Fruit fly (Drosophila melanogaster) whole organism, embryonic: ENCODE data around the gene Sem1.

Source experiments
- Ada2b ChIP-seq: fragments of 200-800 bp; sonication (Bioruptor generic); IDR thresholded peaks from 2 replicates; pipeline ENCODE4 v1.3.6; 2022; ENCODE audit warnings: missing biosample characterization, missing genetic modification characterization
- CG12155 ChIP-seq: fragments of 200-800 bp; sonication (Bioruptor generic); optimal IDR thresholded peaks from 3 replicates; lab custom pipeline; 2016; ENCODE audit warnings: missing biosample characterization, missing genetic modification characterization
- CG1233 ChIP-seq: fragments of 200-800 bp; sonication (Bioruptor generic); optimal IDR thresholded peaks from 4 replicates; lab custom pipeline; 2018; ENCODE audit warnings: missing biosample characterization, mild to moderate bottlenecking, missing genetic modification characterization
- CG12391 ChIP-seq: fragments of 200-800 bp; sonication (Bioruptor generic); optimal IDR thresholded peaks from 3 replicates; lab custom pipeline; 2018; ENCODE audit warnings: missing biosample characterization, mild to moderate bottlenecking, missing genetic modification characterization, moderate library complexity
- CG13624 ChIP-seq: fragments of 200-800 bp; sonication (Bioruptor generic); optimal IDR thresholded peaks from 2 replicates; lab custom pipeline; 2016; ENCODE audit warnings: missing biosample characterization, missing genetic modification characterization
- CG1647 ChIP-seq: fragments of 200-800 bp; sonication (Bioruptor generic); optimal IDR thresholded peaks from 3 replicates; lab custom pipeline; 2016; ENCODE audit warnings: missing biosample characterization, missing genetic modification characterization
- CG17186 ChIP-seq: fragments of 200-800 bp; sonication (Bioruptor generic); optimal IDR thresholded peaks from 3 replicates; lab custom pipeline; 2017; ENCODE audit warnings: missing biosample characterization, missing genetic modification reagents, missing genetic modification characterization
- CG17829 ChIP-seq: fragments of 200-800 bp; optimal IDR thresholded peaks from 2 replicates; lab custom pipeline; 2019; ENCODE audit warnings: missing biosample characterization, mild to moderate bottlenecking, missing genetic modification characterization, moderate library complexity
- CG2116 ChIP-seq: fragments of 200-800 bp; sonication (Bioruptor generic); optimal IDR thresholded peaks from 3 replicates; lab custom pipeline; 2018; ENCODE audit warnings: missing biosample characterization, mild to moderate bottlenecking, missing genetic modification characterization
- CG30431 ChIP-seq: fragments of 200-800 bp; sonication (Bioruptor generic); optimal IDR thresholded peaks from 2 replicates; lab custom pipeline; 2017; ENCODE audit warnings: missing biosample characterization, missing genetic modification characterization
- CG3838 ChIP-seq: fragments of 200-800 bp; sonication (Bioruptor generic); optimal IDR thresholded peaks from 3 replicates; lab custom pipeline; 2016; ENCODE audit warnings: missing biosample characterization, missing genetic modification characterization
- CG43689 ChIP-seq: fragments of 200-800 bp; sonication (Bioruptor generic); IDR thresholded peaks from 2 replicates; pipeline ENCODE4 v1.3.6; 2022; ENCODE audit warnings: missing biosample characterization, missing genetic modification characterization
- CG6683 ChIP-seq: fragments of 200-800 bp; sonication (Bioruptor generic); optimal IDR thresholded peaks from 2 replicates; lab custom pipeline; 2017; ENCODE audit warnings: missing biosample characterization, mild to moderate bottlenecking, missing genetic modification characterization, missing genetic modification reagents
- CG6813 ChIP-seq: fragments of 200-800 bp; sonication (Bioruptor generic); optimal IDR thresholded peaks from 2 replicates; lab custom pipeline; 2017; ENCODE audit warnings: missing biosample characterization, missing genetic modification characterization, mild to moderate bottlenecking, moderate library complexity, missing genetic modification reagents
- CG7963 ChIP-seq: fragments of 200-800 bp; sonication (Bioruptor generic); IDR thresholded peaks from 3 replicates; pipeline ENCODE4 v1.3.6; 2022; ENCODE audit warnings: missing biosample characterization, missing genetic modification characterization; ENCODE audit not compliant: partially characterized antibody
- CG8281 ChIP-seq: fragments of 200-800 bp; sonication (Bioruptor generic); optimal IDR thresholded peaks from 2 replicates; lab custom pipeline; 2018; ENCODE audit warnings: missing biosample characterization, mild to moderate bottlenecking, missing genetic modification characterization, moderate library complexity
- CG8290 ChIP-seq, 3 experiments: fragments of 200-800 bp; sonication (Bioruptor generic); optimal IDR thresholded peaks; 2 replicates each; lab custom pipeline; 2016 to 2019; ENCODE audit warnings: missing biosample characterization in 3 of 3, missing genetic modification characterization in 3 of 3, mild to moderate bottlenecking in 2 of 3, moderate library complexity in 1 of 3
- Dip3 ChIP-seq: fragments of 200-800 bp; sonication (Bioruptor generic); optimal IDR thresholded peaks from 3 replicates; lab custom pipeline; 2016; ENCODE audit warnings: missing biosample characterization, missing genetic modification characterization
- Ets97D ChIP-seq: fragments of 200-800 bp; sonication (Bioruptor generic); optimal IDR thresholded peaks from 3 replicates; lab custom pipeline; 2016; ENCODE audit warnings: missing biosample characterization, missing genetic modification characterization
- Fer3 ChIP-seq: fragments of 200-800 bp; sonication (Bioruptor generic); optimal IDR thresholded peaks from 2 replicates; lab custom pipeline; 2018; ENCODE audit warnings: missing biosample characterization, mild to moderate bottlenecking, missing genetic modification characterization, moderate library complexity
- HmgZ ChIP-seq: fragments of 200-800 bp; sonication (Bioruptor generic); optimal IDR thresholded peaks from 2 replicates; lab custom pipeline; 2018; ENCODE audit warnings: missing biosample characterization, mild to moderate bottlenecking, missing genetic modification characterization
- Hr51 ChIP-seq, 2 experiments: fragments of 200-800 bp; sonication (Bioruptor generic); optimal IDR thresholded peaks; 2 replicates in 1 of 2; 3 replicates in 1 of 2; lab custom pipeline; 2016 to 2018; ENCODE audit warnings: missing biosample characterization in 2 of 2, missing genetic modification characterization in 2 of 2, mild to moderate bottlenecking in 1 of 2, moderate library complexity in 1 of 2
- Ssrp ChIP-seq: fragments of 200-800 bp; sonication (Bioruptor generic); optimal IDR thresholded peaks from 2 replicates; lab custom pipeline; 2018; ENCODE audit warnings: missing biosample characterization, mild to moderate bottlenecking, missing genetic modification characterization, moderate library complexity
- Trl ChIP-seq, 3 experiments: fragments of >200 bp in 2 of 3; fragments of 200-800 bp in 1 of 3; sonication (Bioruptor generic) in 1 of 3; optimal IDR thresholded peaks; 2 replicates in 1 of 3; 3 replicates in 2 of 3; lab custom pipeline; 2016 to 2017; ENCODE audit warnings: missing biosample characterization in 1 of 3, missing genetic modification characterization in 1 of 3
- Xbp1 ChIP-seq: fragments of 200-800 bp; sonication (Bioruptor generic); optimal IDR thresholded peaks from 3 replicates; lab custom pipeline; 2016; ENCODE audit warnings: missing biosample characterization, mild to moderate bottlenecking, missing genetic modification characterization
- Xrp1 ChIP-seq: fragments of 200-800 bp; sonication (Bioruptor generic); IDR thresholded peaks from 2 replicates; pipeline ENCODE4 v1.3.6; 2022; ENCODE audit warnings: missing biosample characterization, missing genetic modification characterization
- bab2 ChIP-seq: fragments of 200-800 bp; sonication (Bioruptor generic); optimal IDR thresholded peaks from 2 replicates; lab custom pipeline; 2016; ENCODE audit warnings: missing biosample characterization, missing genetic modification characterization
- crp ChIP-seq, 2 experiments: fragments of 200-800 bp; sonication (Bioruptor generic); optimal IDR thresholded peaks; 2 replicates in 1 of 2; 3 replicates in 1 of 2; lab custom pipeline; 2017; ENCODE audit warnings: missing biosample characterization in 2 of 2, missing genetic modification characterization in 2 of 2, mild to moderate bottlenecking in 1 of 2, moderate library complexity in 1 of 2
- esg ChIP-seq: fragments of 200-800 bp; sonication (Bioruptor generic); conservative IDR thresholded peaks from 2 replicates; pipeline ENCODE4 v1.3.6; 2022; ENCODE audit warnings: missing biosample characterization, missing genetic modification characterization
- jing ChIP-seq: fragments of 200-800 bp; sonication (Bioruptor generic); optimal IDR thresholded peaks from 2 replicates; lab custom pipeline; 2018; ENCODE audit warnings: missing biosample characterization, mild to moderate bottlenecking, missing genetic modification characterization
- kni ChIP-seq: fragments of 200-800 bp; sonication (Bioruptor generic); optimal IDR thresholded peaks from 3 replicates; lab custom pipeline; 2017; ENCODE audit warnings: mild to moderate bottlenecking, missing biosample characterization, missing genetic modification reagents, missing genetic modification characterization
- knrl ChIP-seq: fragments of 200-800 bp; sonication (Bioruptor generic); IDR thresholded peaks from 3 replicates; pipeline ENCODE4 v1.3.6; 2022; ENCODE audit warnings: missing biosample characterization, missing genetic modification characterization; ENCODE audit not compliant: partially characterized antibody
- lmd ChIP-seq: fragments of 200-800 bp; sonication (Bioruptor generic); IDR thresholded peaks from 2 replicates; pipeline ENCODE4 v1.3.6; 2022; ENCODE audit warnings: missing biosample characterization, missing genetic modification characterization
- nerfin-2 ChIP-seq: fragments of 200-800 bp; sonication (Bioruptor generic); IDR thresholded peaks from 2 replicates; pipeline ENCODE4 v1.3.6; 2022; ENCODE audit warnings: missing biosample characterization, missing genetic modification characterization; ENCODE audit not compliant: partially characterized antibody
- pb ChIP-seq: fragments of 200-800 bp; sonication (Bioruptor generic); optimal IDR thresholded peaks from 3 replicates; lab custom pipeline; 2016; ENCODE audit warnings: missing biosample characterization, missing genetic modification characterization
- phol ChIP-seq: fragments of 200-800 bp; sonication (Bioruptor generic); optimal IDR thresholded peaks from 3 replicates; lab custom pipeline; 2018; ENCODE audit warnings: missing biosample characterization, mild to moderate bottlenecking, missing genetic modification characterization, moderate library complexity
- pita ChIP-seq: fragments of 200-800 bp; sonication (Bioruptor generic); optimal IDR thresholded peaks from 2 replicates; lab custom pipeline; 2017; ENCODE audit warnings: missing biosample characterization, mild to moderate bottlenecking, missing genetic modification characterization
- pum ChIP-seq: fragments of 200-800 bp; sonication (Bioruptor generic); optimal IDR thresholded peaks from 2 replicates; lab custom pipeline; 2016; ENCODE audit warnings: missing biosample characterization, missing genetic modification characterization
- pzg ChIP-seq: fragments of 200-800 bp; sonication (Bioruptor generic); optimal IDR thresholded peaks from 3 replicates; lab custom pipeline; 2018; ENCODE audit warnings: missing biosample characterization, mild to moderate bottlenecking, missing genetic modification characterization, moderate library complexity
- sens ChIP-seq: fragments of 200-800 bp; sonication (Bioruptor generic); peaks from one replicate; lab custom pipeline; 2016; ENCODE audit warnings: missing biosample characterization, missing genetic modification characterization
- slbo ChIP-seq: fragments of 200-800 bp; sonication (Bioruptor generic); IDR thresholded peaks from 2 replicates; pipeline ENCODE4 v1.3.6; 2022; ENCODE audit warnings: missing biosample characterization, missing genetic modification characterization
- ssp ChIP-seq: fragments of 200-800 bp; sonication (Bioruptor generic); IDR thresholded peaks from 2 replicates; pipeline ENCODE4 v1.3.6; 2022; ENCODE audit warnings: missing biosample characterization, missing genetic modification characterization
- tin ChIP-seq: fragments of 200-800 bp; sonication (Bioruptor generic); optimal IDR thresholded peaks from 3 replicates; lab custom pipeline; 2016; ENCODE audit warnings: missing biosample characterization, missing genetic modification characterization
- tll ChIP-seq, 2 experiments: fragments of 200-800 bp in 1 of 2; fragments of >200 bp in 1 of 2; sonication (Bioruptor generic) in 1 of 2; optimal IDR thresholded peaks; 2 replicates each; lab custom pipeline; 2017 to 2019; ENCODE audit warnings: missing biosample characterization in 2 of 2, missing genetic modification characterization in 2 of 2, mild to moderate bottlenecking in 1 of 2, moderate library complexity in 1 of 2
- unc-4 ChIP-seq: fragments of 200-800 bp; sonication (Bioruptor generic); IDR thresholded peaks from 2 replicates; pipeline ENCODE4 v1.3.6; 2022; ENCODE audit warnings: missing biosample characterization, missing genetic modification characterization; ENCODE audit not compliant: partially characterized antibody
- vnd ChIP-seq: fragments of 200-800 bp; sonication (Bioruptor generic); IDR thresholded peaks from 3 replicates; pipeline ENCODE4 v1.3.6; 2022; ENCODE audit warnings: missing biosample characterization, missing genetic modification characterization; ENCODE audit not compliant: partially characterized antibody

Gene Sem1

DNA sequence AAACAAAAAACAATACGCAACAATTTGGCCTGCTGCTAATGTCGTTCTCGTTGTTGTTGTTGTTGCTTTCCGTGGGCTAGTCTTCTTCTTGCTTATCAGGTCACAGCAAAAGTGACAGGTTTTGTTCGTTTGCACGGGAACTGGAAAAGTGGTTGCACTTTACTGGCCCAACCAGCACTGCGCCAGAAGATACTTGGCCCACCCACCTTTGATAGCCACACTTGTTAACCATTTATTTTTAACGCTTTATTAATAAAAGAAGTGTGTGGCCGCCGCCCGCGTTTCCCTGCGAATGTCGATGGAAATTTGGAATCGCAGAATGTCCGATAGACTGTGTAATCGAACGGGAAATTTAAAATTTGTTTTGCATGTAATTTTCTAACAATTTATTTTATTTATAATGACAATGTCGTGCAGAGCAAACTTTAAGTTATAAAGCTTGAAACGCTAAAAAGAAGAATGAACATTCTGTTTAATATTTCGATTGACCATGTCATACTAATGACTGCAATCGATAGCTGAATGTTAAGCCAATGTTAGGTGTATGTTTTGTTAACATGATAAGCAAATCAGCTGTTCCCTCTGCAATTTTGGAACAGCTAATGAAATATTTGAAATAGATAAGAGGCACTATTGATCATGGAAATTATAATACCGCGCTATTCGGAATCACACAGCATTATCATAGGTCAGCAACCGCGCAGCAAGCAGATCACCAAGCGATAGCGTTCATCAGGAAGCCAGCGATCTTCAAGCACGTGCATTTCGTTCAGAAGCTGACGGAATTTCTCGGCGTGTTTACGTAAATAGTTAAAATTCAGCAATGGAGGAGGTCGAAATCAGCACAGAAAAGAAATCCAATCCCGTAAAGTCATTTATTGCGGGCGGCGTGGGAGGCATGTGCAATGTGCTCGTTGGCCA, 36.5 kb upstream of the Sem1 start, which contains the start of the genes CG31908 and MME1 (continued):
- TF ChIP-seq Fer3 (tag; lab: Kevin White, UChicago) = no peak
- peak; percentile 78 for TF ChIP-seq vnd (GFP tag; lab: Robert Waterston, UW)
- TF ChIP-seq CG1647 (GFP tag; lab: Kevin White, UChicago) = peak; percentile 21
- TF ChIP-seq CG1233 (GFP tag; lab: Kevin White, UChicago) = no peak
- no peak for TF ChIP-seq CG30431 (GFP tag; lab: Kevin White, UChicago)
- peak; percentile 91 for TF ChIP-seq CG2116
- peak; percentile 18 for TF ChIP-seq phol (tag; lab: Kevin White, UChicago)
- no peak for TF ChIP-seq CG6813 (GFP tag; lab: Kevin White, UChicago)
- TF ChIP-seq CG8290 (GFP tag; optimal IDR thresholded peaks at IDR 0.05; lab: Kevin White, UChicago) = no peak
- peak in 1 of 2 experiments; percentile 3 for TF ChIP-seq CG8290 (tag; optimal IDR thresholded peaks at IDR 0.05; lab: Kevin White, UChicago)
- TF ChIP-seq ssp (GFP tag; lab: Robert Waterston, UW) = no peak
- no peak for TF ChIP-seq esg (GFP tag; lab: Robert Waterston, UW)
- TF ChIP-seq CG8281 (tag; lab: Kevin White, UChicago) = no peak
- no peak for TF ChIP-seq lmd (GFP tag; lab: Robert Waterston, UW)
- no peak for TF ChIP-seq tll (GFP tag; optimal IDR thresholded peaks at IDR 0.05; lab: Kevin White, UChicago)
- TF ChIP-seq pita (GFP tag; lab: Kevin White, UChicago) = no peak
- no peak for TF ChIP-seq kni (GFP tag; lab: Kevin White, UChicago)
- TF ChIP-seq Dip3 (GFP tag; lab: Kevin White, UChicago) = peak; percentile 43
- TF ChIP-seq CG12391 = peak; percentile 24
- peak; percentile 71 for TF ChIP-seq Ets97D (GFP tag; lab: Kevin White, UChicago)
- TF ChIP-seq Ssrp (tag; lab: Kevin White, UChicago) = no peak
- peak; percentile 69; the same call in 2 of the 3 replicates for TF ChIP-seq CG7963
- TF ChIP-seq CG6683 (GFP tag; lab: Kevin White, UChicago) = no peak
- TF ChIP-seq Xrp1 (GFP tag; lab: Robert Waterston, UW) = no peak
- TF ChIP-seq bab2 (GFP tag; lab: Kevin White, UChicago) = peak; percentile 30
- no peak for TF ChIP-seq tin (GFP tag; lab: Kevin White, UChicago)
- TF ChIP-seq CG13624 (GFP tag; lab: Kevin White, UChicago) = peak; percentile 35
- no peak for TF ChIP-seq Trl (optimal IDR thresholded peaks at IDR 0.05; lab: Kevin White, UChicago)
- TF ChIP-seq Trl (GFP tag; optimal IDR thresholded peaks at IDR 0.05; lab: Kevin White, UChicago) = peak; percentile 25
- TF ChIP-seq CG12155 (GFP tag; lab: Kevin White, UChicago) = peak; percentile 21
- peak; percentile 43 for TF ChIP-seq CG17186
- TF ChIP-seq jing = no peak
- peak; percentile 69 for TF ChIP-seq CG3838 (GFP tag; lab: Kevin White, UChicago)
- peak; percentile 91 for TF ChIP-seq nerfin-2 (GFP tag; lab: Robert Waterston, UW)
- TF ChIP-seq CG17829 (tag; lab: Kevin White, UChicago) = peak; percentile 29
- TF ChIP-seq HmgZ (tag; lab: Kevin White, UChicago) = peak; percentile 28
- peak; percentile 84 for TF ChIP-seq sens
- TF ChIP-seq pzg (GFP tag; lab: Kevin White, UChicago) = peak; percentile 56
- TF ChIP-seq pum = no peak
- TF ChIP-seq knrl = peak; percentile 67
- no peak for TF ChIP-seq pb (GFP tag; lab: Kevin White, UChicago)
- TF ChIP-seq Hr51 (GFP tag; optimal IDR thresholded peaks at IDR 0.05; lab: Kevin White, UChicago) = no peak
- no peak for TF ChIP-seq Ada2b (GFP tag; lab: Robert Waterston, UW)
- peak; percentile 36 for TF ChIP-seq Xbp1 (GFP tag; lab: Kevin White, UChicago)
- TF ChIP-seq CG43689 (GFP tag; lab: Robert Waterston, UW) = no peak
- peak; percentile 45; the same call in 1 of the 2 replicates for TF ChIP-seq slbo (GFP tag; lab: Robert Waterston, UW)
- peak; percentile 77 for TF ChIP-seq unc-4 (GFP tag; lab: Robert Waterston, UW)
- peak in 1 of 2 experiments; percentile 86 for TF ChIP-seq crp (GFP tag; optimal IDR thresholded peaks at IDR 0.05; lab: Kevin White, UChicago)
